Worm (Caenorhabditis elegans) whole organism, mixed stage, embryonic: Measurements from ENCODE around the gene ZK1307.3.

Experiments
- ceh-43 ChIP-seq: fragments of 200-800 bp; sonication (Bioruptor generic); optimal IDR thresholded peaks from 2 replicates; lab custom pipeline; 2018; ENCODE audit warnings: mild to moderate bottlenecking, missing genetic modification characterization, moderate library complexity, missing compliant biosample characterization
- ces-1 ChIP-seq: fragments of 150-350 bp; optimal IDR thresholded peaks from 2 replicates; lab custom pipeline; 2014; ENCODE audit warnings: missing biosample characterization, missing genetic modification reagents, missing genetic modification characterization
- elt-3 ChIP-seq: fragments of 150-350 bp; optimal IDR thresholded peaks from 2 replicates; lab custom pipeline; 2014; ENCODE audit warnings: missing biosample characterization, missing genetic modification characterization
- flh-1 ChIP-seq: fragments of 200-800 bp; sonication (Bioruptor generic); optimal IDR thresholded peaks from 2 replicates; lab custom pipeline; 2018; ENCODE audit warnings: mild to moderate bottlenecking, missing genetic modification characterization, moderate library complexity, missing compliant biosample characterization
- lsy-2 ChIP-seq: fragments of 150-350 bp; optimal IDR thresholded peaks from 2 replicates; lab custom pipeline; 2014; ENCODE audit warnings: missing biosample characterization, missing genetic modification characterization
- mab-5 ChIP-seq: fragments of 150-350 bp; optimal IDR thresholded peaks from 2 replicates; lab custom pipeline; 2014; ENCODE audit warnings: missing biosample characterization, missing genetic modification characterization
- mep-1 ChIP-seq: fragments of 150-350 bp; optimal IDR thresholded peaks from 2 replicates; lab custom pipeline; 2017; ENCODE audit warnings: missing biosample characterization, missing genetic modification reagents, missing genetic modification characterization, inconsistent platforms
- nhr-12 ChIP-seq: fragments of 150-350 bp; optimal IDR thresholded peaks from 2 replicates; lab custom pipeline; 2014; ENCODE audit warnings: missing biosample characterization, missing genetic modification characterization
- nhr-237 ChIP-seq: fragments of 150-350 bp; optimal IDR thresholded peaks from 2 replicates; lab custom pipeline; 2014; ENCODE audit warnings: missing biosample characterization, missing genetic modification characterization
- nhr-76 ChIP-seq: sonication (generic microtip); optimal IDR thresholded peaks from 2 replicates; lab custom pipeline; 2017; ENCODE audit warnings: missing biosample characterization, missing genetic modification characterization
- pha-4 ChIP-seq: fragments of 150-350 bp; optimal IDR thresholded peaks from 2 replicates; lab custom pipeline; 2018; ENCODE audit warnings: missing biosample characterization, missing genetic modification reagents, missing genetic modification characterization
- snpc-4 ChIP-seq: fragments of 150-350 bp; optimal IDR thresholded peaks from 2 replicates; lab custom pipeline; 2014; ENCODE audit warnings: missing biosample characterization, missing genetic modification characterization
- unc-62 ChIP-seq: fragments of 150-350 bp; optimal IDR thresholded peaks from 2 replicates; lab custom pipeline; 2014; ENCODE audit warnings: missing biosample characterization, missing genetic modification reagents, missing genetic modification characterization
- ztf-11 ChIP-seq: fragments of 150-350 bp; optimal IDR thresholded peaks from 2 replicates; lab custom pipeline; 2014; ENCODE audit warnings: missing biosample characterization, missing genetic modification characterization

- TF ChIP-seq ces-1 (GFP tag; lab: Kevin White, UChicago): peak; percentile 48
- no peak for TF ChIP-seq ztf-11 (tag; lab: Kevin White, UChicago)
- TF ChIP-seq unc-62 (GFP tag; lab: Kevin White, UChicago): no peak
- TF ChIP-seq lsy-2: no peak
- no peak for TF ChIP-seq ceh-43
- TF ChIP-seq mep-1: no peak
- TF ChIP-seq nhr-76 (tag; lab: Kevin White, UChicago): no peak
- no peak for TF ChIP-seq pha-4 (tag; lab: Kevin White, UChicago)
- no peak for TF ChIP-seq mab-5 (tag; lab: Kevin White, UChicago)
- no peak for TF ChIP-seq flh-1 (GFP tag; lab: Kevin White, UChicago)
- TF ChIP-seq nhr-237 (tag; lab: Kevin White, UChicago): no peak
- TF ChIP-seq nhr-12 (tag; lab: Kevin White, UChicago): no peak
- TF ChIP-seq elt-3 (tag; lab: Kevin White, UChicago): no peak
- no peak for TF ChIP-seq snpc-4
Measured at ce11 chrII:9690067-9690632, 37.3 kb upstream of the ZK1307.3 start.
